Worm (Caenorhabditis elegans): ENCODE measurements around the gene hphd-1.

Gene hphd-1

ce11 chrII:12997413-12997812 is 1.0 kb upstream of the hphd-1 start, which contains the start of gene Y38F1A.7:
Y38F1A.7 (minus strand) TSS chrII:12997804.
- no peak for TF ChIP-seq cog-1 (tag; optimal IDR thresholded peaks at IDR 0.05)
- no peak for TF ChIP-seq flt-1 (GFP tag; IDR thresholded peaks at IDR 0.05)
- no peak for TF ChIP-seq ref-1 (GFP tag; conservative IDR thresholded peaks at IDR 0.05)
- no peak for TF ChIP-seq klf-2 (GFP tag; conservative IDR thresholded peaks at IDR 0.05)
- TF ChIP-seq tab-1 (GFP tag; IDR thresholded peaks at IDR 0.05) = no peak
- no peak for TF ChIP-seq ztf-23 (GFP tag; IDR thresholded peaks at IDR 0.05)
- no peak for TF ChIP-seq T22C8.4 (GFP tag; IDR thresholded peaks at IDR 0.05)
- TF ChIP-seq ztf-29 (GFP tag; IDR thresholded peaks at IDR 0.05) = no peak

- TF ChIP-seq tab-1 (GFP tag; IDR thresholded peaks at IDR 0.05) (no peak), cog-1 (tag; optimal IDR thresholded peaks at IDR 0.05) (no peak), ztf-23 (GFP tag; IDR thresholded peaks at IDR 0.05) (no peak), ztf-29 (GFP tag; IDR thresholded peaks at IDR 0.05) (no peak), T22C8.4 (GFP tag; IDR thresholded peaks at IDR 0.05) (no peak), ref-1 (GFP tag; conservative IDR thresholded peaks at IDR 0.05) (no peak), med-1 (GFP tag; optimal IDR thresholded peaks at IDR 0.05; ENCODE audit: insufficient read depth) (no peak), flt-1 (GFP tag; IDR thresholded peaks at IDR 0.05) (no peak)
These were observed 1.0 kb downstream of the hphd-1 start for ce11 chrII:12995322-12995721.

- TF ChIP-seq tab-1 (GFP tag; IDR thresholded peaks at IDR 0.05) (no peak), klf-2 (GFP tag; conservative IDR thresholded peaks at IDR 0.05) (no peak), ztf-23 (GFP tag; IDR thresholded peaks at IDR 0.05) (no peak), T22C8.4 (GFP tag; IDR thresholded peaks at IDR 0.05) (no peak), flt-1 (GFP tag; IDR thresholded peaks at IDR 0.05) (no peak), ztf-29 (GFP tag; IDR thresholded peaks at IDR 0.05) (no peak), cog-1 (tag; optimal IDR thresholded peaks at IDR 0.05) (no peak), ref-1 (GFP tag; conservative IDR thresholded peaks at IDR 0.05) (no peak), med-1 (GFP tag; optimal IDR thresholded peaks at IDR 0.05; ENCODE audit: insufficient read depth) (no peak)
These were observed 2.2 kb downstream of the hphd-1 start for ce11 chrII:12994009-12994788.

ce11 chrII:12992980-12993379 is 3.4 kb downstream of the hphd-1 start:
- TF ChIP-seq T22C8.4 (GFP tag; IDR thresholded peaks at IDR 0.05) (no peak), klf-2 (GFP tag; conservative IDR thresholded peaks at IDR 0.05) (no peak), cog-1 (tag; optimal IDR thresholded peaks at IDR 0.05) (no peak), flt-1 (GFP tag; IDR thresholded peaks at IDR 0.05) (no peak), ztf-23 (GFP tag; IDR thresholded peaks at IDR 0.05) (no peak), tab-1 (GFP tag; IDR thresholded peaks at IDR 0.05) (no peak), med-1 (GFP tag; optimal IDR thresholded peaks at IDR 0.05; ENCODE audit: insufficient read depth) (no peak), ztf-29 (GFP tag; IDR thresholded peaks at IDR 0.05) (no peak), ref-1 (GFP tag; conservative IDR thresholded peaks at IDR 0.05) (no peak)

ce11 chrII:12992193-12992592 is 4.2 kb downstream of the hphd-1 start:
- TF ChIP-seq klf-2 (GFP tag; conservative IDR thresholded peaks at IDR 0.05) (no peak), tab-1 (GFP tag; IDR thresholded peaks at IDR 0.05) (no peak), flt-1 (GFP tag; IDR thresholded peaks at IDR 0.05) (no peak), med-1 (GFP tag; optimal IDR thresholded peaks at IDR 0.05; ENCODE audit: insufficient read depth) (no peak), T22C8.4 (GFP tag; IDR thresholded peaks at IDR 0.05) (no peak), cog-1 (tag; optimal IDR thresholded peaks at IDR 0.05) (no peak), ztf-29 (GFP tag; IDR thresholded peaks at IDR 0.05) (no peak), ztf-23 (GFP tag; IDR thresholded peaks at IDR 0.05) (no peak)

- TF ChIP-seq ref-1 (GFP tag; conservative IDR thresholded peaks at IDR 0.05) (no peak), tab-1 (GFP tag; IDR thresholded peaks at IDR 0.05) (no peak), med-1 (GFP tag; optimal IDR thresholded peaks at IDR 0.05; ENCODE audit: insufficient read depth) (no peak), ztf-23 (GFP tag; IDR thresholded peaks at IDR 0.05) (no peak), T22C8.4 (GFP tag; IDR thresholded peaks at IDR 0.05) (no peak), klf-2 (GFP tag; conservative IDR thresholded peaks at IDR 0.05) (no peak), ztf-29 (GFP tag; IDR thresholded peaks at IDR 0.05) (no peak), cog-1 (tag; optimal IDR thresholded peaks at IDR 0.05) (no peak), flt-1 (GFP tag; IDR thresholded peaks at IDR 0.05) (no peak)
These were observed 4.8 kb downstream of the hphd-1 start for ce11 chrII:12991594-12991993.

ce11 chrII:12990964-12991593 is 5.3 kb downstream of the hphd-1 start:
- TF ChIP-seq T22C8.4 (GFP tag; IDR thresholded peaks at IDR 0.05) (no peak), tab-1 (GFP tag; IDR thresholded peaks at IDR 0.05) (no peak), med-1 (GFP tag; optimal IDR thresholded peaks at IDR 0.05; ENCODE audit: insufficient read depth) (no peak), ref-1 (GFP tag; conservative IDR thresholded peaks at IDR 0.05) (no peak), flt-1 (GFP tag; IDR thresholded peaks at IDR 0.05) (no peak), ztf-29 (GFP tag; IDR thresholded peaks at IDR 0.05) (no peak; the same call in 1 of the 2 replicates), klf-2 (GFP tag; conservative IDR thresholded peaks at IDR 0.05) (no peak), cog-1 (tag; optimal IDR thresholded peaks at IDR 0.05) (no peak), ztf-23 (GFP tag; IDR thresholded peaks at IDR 0.05) (no peak)

ce11 chrII:12990191-12990590 is 6.2 kb downstream of the hphd-1 start:
- no peak for TF ChIP-seq klf-2 (GFP tag; conservative IDR thresholded peaks at IDR 0.05)
- no peak for TF ChIP-seq ztf-29 (GFP tag; IDR thresholded peaks at IDR 0.05)
- no peak for TF ChIP-seq T22C8.4 (GFP tag; IDR thresholded peaks at IDR 0.05)
- TF ChIP-seq cog-1 (tag; optimal IDR thresholded peaks at IDR 0.05) = no peak
- TF ChIP-seq flt-1 (GFP tag; IDR thresholded peaks at IDR 0.05) = no peak
- no peak for TF ChIP-seq ref-1 (GFP tag; conservative IDR thresholded peaks at IDR 0.05)
- no peak for TF ChIP-seq tab-1 (GFP tag; IDR thresholded peaks at IDR 0.05)

- TF ChIP-seq flt-1 (GFP tag; IDR thresholded peaks at IDR 0.05) (no peak), ztf-23 (GFP tag; IDR thresholded peaks at IDR 0.05) (0 out of 2 replicates have a peak, but pooled peaks have one; percentile 18)
These were observed 8.6 kb downstream of the hphd-1 start for ce11 chrII:12987799-12988198.
